1 fruit fly cellular context compared by ENCODE assay signal in genomic region chrX:9047725-9048384, dm6.
A peak's percentile ranks its signal among the peaks of the same experiment; 100 is the strongest.
TF ChIP-seq lines count a peak whose summit lies in the region.

No protein-coding gene starts in this region.

TF ChIP-seq in whole organism, embryonic, 481 proteins besides CTCF, POLR2A, EP300 and RAD21 (continued from another document):
- no peak for TF ChIP-seq hkb (optimal IDR thresholded peaks at IDR 0.05; lab: Kevin White, UChicago)
- TF ChIP-seq hkb (GFP tag; IDR thresholded peaks at IDR 0.05; lab: Robert Waterston, UW): peak; percentile 77
- no peak for TF ChIP-seq insv (GFP tag; optimal IDR thresholded peaks at IDR 0.05; lab: Kevin White, UChicago)
- TF ChIP-seq CG3281 (GFP tag; optimal IDR thresholded peaks at IDR 0.05; lab: Kevin White, UChicago): no peak
- no peak for TF ChIP-seq CG14441 (GFP tag; IDR thresholded peaks at IDR 0.05; lab: Robert Waterston, UW)
- peak; percentile 53 for TF ChIP-seq ewg (GFP tag; optimal IDR thresholded peaks at IDR 0.05; lab: Kevin White, UChicago)
- no peak for TF ChIP-seq TFAM (GFP tag; optimal IDR thresholded peaks at IDR 0.05; lab: Kevin White, UChicago)
- peak; percentile 3 for TF ChIP-seq CG7271 (tag; optimal IDR thresholded peaks at IDR 0.05; lab: Kevin White, UChicago)
- no peak for TF ChIP-seq fru (optimal IDR thresholded peaks at IDR 0.05; lab: Kevin White, UChicago)
- TF ChIP-seq CG15011 (GFP tag; optimal IDR thresholded peaks at IDR 0.05; lab: Kevin White, UChicago): peak; percentile 29
- no peak for TF ChIP-seq HmgD (GFP tag; optimal IDR thresholded peaks at IDR 0.05; lab: Kevin White, UChicago)
- TF ChIP-seq Ets97D (GFP tag; optimal IDR thresholded peaks at IDR 0.05; lab: Kevin White, UChicago): no peak
- TF ChIP-seq nau (GFP tag; optimal IDR thresholded peaks at IDR 0.05; lab: Kevin White, UChicago): no peak
- no peak for TF ChIP-seq Hey (tag; optimal IDR thresholded peaks at IDR 0.05; lab: Kevin White, UChicago)
- TF ChIP-seq BEAF-32 (GFP tag; optimal IDR thresholded peaks at IDR 0.05; lab: Kevin White, UChicago): no peak
- no peak for TF ChIP-seq cwo (GFP tag; optimal IDR thresholded peaks at IDR 0.05; lab: Kevin White, UChicago)
- peak; percentile 87 for TF ChIP-seq grn (GFP tag; optimal IDR thresholded peaks at IDR 0.05; lab: Kevin White, UChicago)
- TF ChIP-seq CG10366 (GFP tag; IDR thresholded peaks at IDR 0.05; lab: Robert Waterston, UW): no peak; the same call in 1 of the 2 replicates
- no peak for TF ChIP-seq NFAT (GFP tag; IDR thresholded peaks at IDR 0.05; lab: Robert Waterston, UW)
- TF ChIP-seq Scr (GFP tag; IDR thresholded peaks at IDR 0.05; lab: Robert Waterston, UW; ENCODE audit: partially characterized antibody): no peak
- TF ChIP-seq CG7357 (GFP tag; IDR thresholded peaks at IDR 0.05; lab: Robert Waterston, UW): 0 out of 3 replicates have a peak, but pooled peaks have one; percentile 10
- TF ChIP-seq salm (tag; optimal IDR thresholded peaks at IDR 0.05; lab: Kevin White, UChicago): peak; percentile 70
